Worm (Caenorhabditis elegans) whole organism, L4 larva: ENCODE data around the gene mut-7.

Experiments
- D1046.2 ChIP-seq: fragments of 200-800 bp; sonication (Bioruptor generic); IDR thresholded peaks from 2 replicates; pipeline ENCODE4 v1.3.6; 2022; ENCODE audit warnings: missing genetic modification characterization, missing compliant biosample characterization
- F26F4.8 ChIP-seq: fragments of 200-800 bp; sonication (Bioruptor generic); conservative IDR thresholded peaks from 2 replicates; pipeline ENCODE4 v1.3.6; 2022; ENCODE audit warnings: missing genetic modification characterization, missing compliant biosample characterization
- Y5F2A.4 ChIP-seq: fragments of 200-800 bp; sonication (Bioruptor generic); optimal IDR thresholded peaks from 2 replicates; lab custom pipeline; 2018; ENCODE audit warnings: mild to moderate bottlenecking, missing genetic modification characterization, missing compliant biosample characterization
- ZK337.2 ChIP-seq: fragments of 200-800 bp; sonication (Bioruptor generic); IDR thresholded peaks from 2 replicates; pipeline ENCODE4 v1.3.6; 2022; ENCODE audit warnings: missing genetic modification reagents, missing genetic modification characterization, missing compliant biosample characterization
- ceh-44 ChIP-seq: fragments of 200-800 bp; sonication (Bioruptor generic); IDR thresholded peaks from 2 replicates; pipeline ENCODE4 v1.3.6; 2022; ENCODE audit warnings: missing genetic modification reagents, missing genetic modification characterization, missing compliant biosample characterization
- ces-1 ChIP-seq: fragments of 150-350 bp; sonication (generic microtip); optimal IDR thresholded peaks from 4 replicates; lab custom pipeline; 2014; ENCODE audit warnings: missing biosample characterization, missing genetic modification reagents, missing genetic modification characterization
- cey-2 ChIP-seq: sonication (generic microtip); optimal IDR thresholded peaks from 3 replicates; lab custom pipeline; 2017; ENCODE audit warnings: missing genetic modification characterization, mild to moderate bottlenecking, missing compliant biosample characterization, antibody characterized with exemption, borderline replicate concordance; ENCODE audit not compliant: insufficient read depth
- daf-16 ChIP-seq, 3 experiments: sonication (generic microtip); optimal IDR thresholded peaks; 2 replicates each; lab custom pipeline; 2016 to 2017; ENCODE audit warnings: missing genetic modification characterization in 3 of 3, missing genetic modification reagents in 3 of 3, mild to moderate bottlenecking in 2 of 3, missing compliant biosample characterization in 2 of 3, missing biosample characterization in 1 of 3, moderate library complexity in 1 of 3
- daf-8 ChIP-seq: fragments of 200-800 bp; sonication (Bioruptor generic); IDR thresholded peaks from 2 replicates; pipeline ENCODE4 v1.3.6; 2022; ENCODE audit warnings: missing genetic modification characterization, missing compliant biosample characterization
- dpl-1 ChIP-seq: fragments of 150-350 bp; optimal IDR thresholded peaks from 2 replicates; lab custom pipeline; 2014; ENCODE audit warnings: missing biosample characterization, missing genetic modification reagents, missing genetic modification characterization
- duxl-1 ChIP-seq: sonication (generic microtip); optimal IDR thresholded peaks from 2 replicates; lab custom pipeline; 2016; ENCODE audit warnings: mild to moderate bottlenecking, missing genetic modification characterization, moderate library complexity, missing compliant biosample characterization; ENCODE audit not compliant: poor library complexity
- dve-1 ChIP-seq: sonication (generic microtip); optimal IDR thresholded peaks from 2 replicates; lab custom pipeline; 2017; ENCODE audit warnings: antibody characterized with exemption, mild to moderate bottlenecking, missing genetic modification characterization, missing compliant biosample characterization; ENCODE audit not compliant: insufficient read depth
- egl-27 ChIP-seq: sonication (generic microtip); optimal IDR thresholded peaks from 3 replicates; lab custom pipeline; 2017; ENCODE audit warnings: missing biosample characterization, missing genetic modification reagents, missing genetic modification characterization
- hlh-30 ChIP-seq: sonication (generic microtip); optimal IDR thresholded peaks from 2 replicates; lab custom pipeline; 2017; ENCODE audit warnings: antibody characterized with exemption, mild to moderate bottlenecking, missing genetic modification characterization, missing compliant biosample characterization; ENCODE audit not compliant: insufficient read depth
- hmg-1.1 ChIP-seq: fragments of 200-800 bp; sonication (Bioruptor generic); IDR thresholded peaks from 2 replicates; pipeline ENCODE4 v1.3.6; 2022; ENCODE audit warnings: missing genetic modification reagents, missing genetic modification characterization, missing compliant biosample characterization
- lim-7 ChIP-seq: fragments of 200-800 bp; sonication (Bioruptor generic); IDR thresholded peaks from 2 replicates; pipeline ENCODE4 v1.3.6; 2022; ENCODE audit warnings: missing genetic modification characterization, missing compliant biosample characterization
- lin-38 ChIP-seq: fragments of 200-800 bp; sonication (Bioruptor generic); IDR thresholded peaks from 2 replicates; pipeline ENCODE4 v1.3.6; 2022; ENCODE audit warnings: missing genetic modification reagents, missing genetic modification characterization, missing compliant biosample characterization
- lin-39 ChIP-seq: fragments of 150-350 bp; optimal IDR thresholded peaks from 2 replicates; lab custom pipeline; 2014; ENCODE audit warnings: missing biosample characterization, missing genetic modification reagents, missing genetic modification characterization
- lsy-2 ChIP-seq, 2 experiments: fragments of 150-350 bp in 1 of 2; sonication (generic microtip) in 1 of 2; optimal IDR thresholded peaks; 2 replicates each; lab custom pipeline; 2014 to 2017; ENCODE audit warnings: missing biosample characterization in 2 of 2, missing genetic modification characterization in 2 of 2
- mdt-29 ChIP-seq: fragments of 200-800 bp; sonication (Bioruptor generic); IDR thresholded peaks from 2 replicates; pipeline ENCODE4 v1.3.6; 2022; ENCODE audit warnings: missing genetic modification reagents, missing genetic modification characterization, missing compliant biosample characterization
- mep-1 ChIP-seq: fragments of 150-350 bp; sonication (generic microtip); optimal IDR thresholded peaks from 3 replicates; lab custom pipeline; 2014; ENCODE audit warnings: missing biosample characterization, missing genetic modification characterization
- mes-2 ChIP-seq: sonication (generic microtip); optimal IDR thresholded peaks from 2 replicates; lab custom pipeline; 2016; ENCODE audit warnings: missing genotype, mild to moderate bottlenecking, missing genetic modification characterization, missing compliant biosample characterization; ENCODE audit not compliant: poor library complexity, severe bottlenecking
- nhr-102 ChIP-seq: sonication (generic microtip); optimal IDR thresholded peaks from 2 replicates; lab custom pipeline; 2016; ENCODE audit warnings: mild to moderate bottlenecking, missing genetic modification characterization, moderate library complexity, missing compliant biosample characterization
- nhr-25 ChIP-seq: sonication (generic microtip); optimal IDR thresholded peaks from 2 replicates; lab custom pipeline; 2017; ENCODE audit warnings: missing genetic modification characterization, mild to moderate bottlenecking, missing compliant biosample characterization, antibody characterized with exemption, moderate library complexity, borderline replicate concordance; ENCODE audit not compliant: insufficient read depth
- nhr-41 ChIP-seq: fragments of 200-800 bp; sonication (Bioruptor generic); IDR thresholded peaks from 2 replicates; pipeline ENCODE4 v1.3.6; 2022; ENCODE audit warnings: missing genetic modification reagents, missing genetic modification characterization, missing compliant biosample characterization
- nhr-42 ChIP-seq: fragments of 200-800 bp; sonication (Bioruptor generic); IDR thresholded peaks from 2 replicates; pipeline ENCODE4 v1.3.6; 2022; ENCODE audit warnings: missing genetic modification characterization, missing compliant biosample characterization
- nhr-76 ChIP-seq: fragments of 150-350 bp; optimal IDR thresholded peaks from 2 replicates; lab custom pipeline; 2014; ENCODE audit warnings: missing biosample characterization, missing genetic modification characterization
- nhr-77 ChIP-seq: fragments of 150-350 bp; optimal IDR thresholded peaks from 2 replicates; lab custom pipeline; 2014; ENCODE audit warnings: missing biosample characterization, missing genetic modification characterization
- pha-4 ChIP-seq, 2 experiments: fragments of 150-350 bp in 1 of 2; fragments of 200-800 bp in 1 of 2; sonication (Bioruptor generic) in 1 of 2; IDR thresholded peaks in 1 of 2; optimal IDR thresholded peaks in 1 of 2; 2 replicates each; pipeline versions ENCODE4 v1.3.6 to Lab custom; 2014 to 2022; ENCODE audit warnings: missing genetic modification characterization in 2 of 2, missing genetic modification reagents in 2 of 2, missing biosample characterization in 1 of 2, missing compliant biosample characterization in 1 of 2
- pqm-1 ChIP-seq: sonication (generic microtip); optimal IDR thresholded peaks from 2 replicates; lab custom pipeline; 2017; ENCODE audit warnings: missing biosample characterization, missing genetic modification characterization
- rbr-2 ChIP-seq: sonication (generic microtip); optimal IDR thresholded peaks from 2 replicates; lab custom pipeline; 2016; ENCODE audit warnings: missing genotype, missing genetic modification characterization, missing compliant biosample characterization
- skn-1 ChIP-seq: fragments of 150-350 bp; optimal IDR thresholded peaks from 2 replicates; lab custom pipeline; 2014; ENCODE audit warnings: missing biosample characterization, missing genetic modification characterization
- snpc-4 ChIP-seq: fragments of 150-350 bp; optimal IDR thresholded peaks from 2 replicates; lab custom pipeline; 2014; ENCODE audit warnings: missing biosample characterization, missing genetic modification characterization
- tra-1 ChIP-seq: fragments of 200-800 bp; sonication (Bioruptor generic); IDR thresholded peaks from 2 replicates; pipeline ENCODE4 v1.3.6; 2022; ENCODE audit warnings: missing genetic modification reagents, missing genetic modification characterization, missing compliant biosample characterization
- unc-39 ChIP-seq: sonication (generic microtip); optimal IDR thresholded peaks from 2 replicates; lab custom pipeline; 2017; ENCODE audit warnings: missing biosample characterization, missing genetic modification characterization
- vab-7 ChIP-seq: fragments of 200-800 bp; sonication (Bioruptor generic); IDR thresholded peaks from 2 replicates; pipeline ENCODE4 v1.3.6; 2022; ENCODE audit warnings: missing genetic modification reagents, missing genetic modification characterization, missing compliant biosample characterization
- zfp-3 ChIP-seq: fragments of 200-800 bp; sonication (Bioruptor generic); conservative IDR thresholded peaks from 2 replicates; pipeline ENCODE4 v1.3.6; 2022; ENCODE audit warnings: missing genetic modification reagents, missing genetic modification characterization, missing compliant biosample characterization
- zip-11 ChIP-seq: fragments of 200-800 bp; sonication (Bioruptor generic); IDR thresholded peaks from 2 replicates; pipeline ENCODE4 v1.3.6; 2022; ENCODE audit warnings: missing genetic modification characterization, missing compliant biosample characterization
- zip-2 ChIP-seq: fragments of 150-350 bp; optimal IDR thresholded peaks from 2 replicates; lab custom pipeline; 2014; ENCODE audit warnings: missing biosample characterization, missing genetic modification characterization

Gene mut-7

ce11 chrIII:9544125-9544524 is 1.9 kb upstream of the mut-7 start, which contains the start of gene ZK1098.9:
Gene ZK1098.9, plus strand, starts transcription at chrIII:9544425.
- TF ChIP-seq daf-8 (no peak), zip-11 (no peak), ZK337.2 (GFP tag; lab: Robert Waterston, UW) (no peak)
- TF ChIP-seq, all 104 proteins: peak for 0

- no peak for TF ChIP-seq nhr-102 (tag; lab: Kevin White, UChicago)
- no peak for TF ChIP-seq cey-2 (tag; lab: Kevin White, UChicago)
- TF ChIP-seq egl-27 (tag; lab: Kevin White, UChicago), result no peak
- no peak for TF ChIP-seq skn-1
- TF ChIP-seq rbr-2 (tag; lab: Kevin White, UChicago), result no peak
- TF ChIP-seq vab-7 (GFP tag; lab: Robert Waterston, UW), result no peak
- TF ChIP-seq Y5F2A.4 (GFP tag; lab: Kevin White, UChicago), result no peak
- TF ChIP-seq zip-2, result no peak
- peak; percentile 40 for TF ChIP-seq hlh-30 (tag; lab: Kevin White, UChicago)
- no peak for TF ChIP-seq dve-1 (tag; lab: Kevin White, UChicago)
- peak; percentile 80 for TF ChIP-seq lin-38
- no peak for TF ChIP-seq hmg-1.1
- TF ChIP-seq mep-1, result peak; percentile 16
- TF ChIP-seq nhr-25 (tag; lab: Kevin White, UChicago), result no peak
- no peak for TF ChIP-seq daf-16 (GFP tag; optimal IDR thresholded peaks at IDR 0.05; lab: Kevin White, UChicago)
- TF ChIP-seq daf-16 (tag; optimal IDR thresholded peaks at IDR 0.05; lab: Kevin White, UChicago), result peak; percentile 16
- TF ChIP-seq nhr-76 (tag; lab: Kevin White, UChicago), result no peak
- TF ChIP-seq nhr-42 (GFP tag; lab: Robert Waterston, UW), result no peak
- no peak for TF ChIP-seq mes-2 (tag; lab: Kevin White, UChicago)
- no peak for TF ChIP-seq F26F4.8 (GFP tag; lab: Robert Waterston, UW)
- TF ChIP-seq nhr-77, result no peak
- TF ChIP-seq lim-7 (GFP tag; lab: Robert Waterston, UW), result no peak
- TF ChIP-seq ces-1 (GFP tag; lab: Kevin White, UChicago), result no peak
- no peak for TF ChIP-seq snpc-4 (tag; lab: Kevin White, UChicago)
- no peak for TF ChIP-seq D1046.2
- TF ChIP-seq lin-39, result no peak
- no peak for TF ChIP-seq pqm-1 (tag; lab: Kevin White, UChicago)
- peak; percentile 67 for TF ChIP-seq dpl-1
- TF ChIP-seq unc-39 (tag; lab: Kevin White, UChicago), result no peak
- TF ChIP-seq duxl-1 (tag; lab: Kevin White, UChicago), result no peak
- no peak for TF ChIP-seq tra-1
- no peak for TF ChIP-seq mdt-29 (GFP tag; lab: Robert Waterston, UW)
- TF ChIP-seq zfp-3 (GFP tag; lab: Robert Waterston, UW), result no peak
- no peak for TF ChIP-seq pha-4 (GFP tag; IDR thresholded peaks at IDR 0.05; lab: Robert Waterston, UW)
- TF ChIP-seq pha-4 (tag; optimal IDR thresholded peaks at IDR 0.05; lab: Kevin White, UChicago), result no peak
- TF ChIP-seq ceh-44 (GFP tag; lab: Robert Waterston, UW), result no peak
- TF ChIP-seq lsy-2 (tag; optimal IDR thresholded peaks at IDR 0.05; lab: Kevin White, UChicago), result peak in 1 of 2 experiments; percentile 84
- no peak for TF ChIP-seq nhr-41 (GFP tag; lab: Robert Waterston, UW)
Observed at ce11 chrIII:9542816-9543215, 636 bp upstream of the mut-7 start, which contains the start of gene eif-2Balpha. Gene eif-2Balpha, plus strand, starts transcription at chrIII:9543119.
